Fruit fly (Drosophila melanogaster) whole organism, embryonic: ENCODE data around the gene CG6785.

Source experiments
- Adf1 ChIP-seq: fragments of 200-800 bp; sonication (Bioruptor generic); IDR thresholded peaks from 2 replicates; pipeline ENCODE4 v1.3.6; 2022; ENCODE audit warnings: missing biosample characterization, missing genetic modification characterization
- BtbVII ChIP-seq: fragments of 200-800 bp; sonication (Bioruptor generic); optimal IDR thresholded peaks from 3 replicates; lab custom pipeline; 2017; ENCODE audit warnings: missing biosample characterization, mild to moderate bottlenecking, missing genetic modification characterization
- Bteb2 ChIP-seq: fragments of 200-800 bp; sonication (Bioruptor generic); optimal IDR thresholded peaks from 2 replicates; lab custom pipeline; 2016; ENCODE audit warnings: missing biosample characterization, missing genetic modification characterization
- CG10431 ChIP-seq: fragments of 200-800 bp; sonication (Bioruptor generic); optimal IDR thresholded peaks from 3 replicates; lab custom pipeline; 2018; ENCODE audit warnings: missing biosample characterization, mild to moderate bottlenecking, missing genetic modification characterization
- CG10979 ChIP-seq: fragments of 200-800 bp; sonication (Bioruptor generic); optimal IDR thresholded peaks from 2 replicates; lab custom pipeline; 2018; ENCODE audit warnings: missing biosample characterization, mild to moderate bottlenecking, missing genetic modification characterization, moderate library complexity
- CG11085 ChIP-seq: fragments of 200-800 bp; sonication (Bioruptor generic); IDR thresholded peaks from 2 replicates; pipeline ENCODE4 v1.3.6; 2022; ENCODE audit warnings: missing biosample characterization, missing genetic modification characterization
- CG11247 ChIP-seq: fragments of 200-800 bp; sonication (Bioruptor generic); IDR thresholded peaks from 2 replicates; pipeline ENCODE4 v1.3.6; 2022; ENCODE audit warnings: missing biosample characterization, missing genetic modification characterization
- CG13624 ChIP-seq: fragments of 200-800 bp; sonication (Bioruptor generic); optimal IDR thresholded peaks from 2 replicates; lab custom pipeline; 2016; ENCODE audit warnings: missing biosample characterization, missing genetic modification characterization
- CG15073 ChIP-seq: fragments of 200-800 bp; sonication (Bioruptor generic); optimal IDR thresholded peaks from 2 replicates; lab custom pipeline; 2016; ENCODE audit warnings: missing biosample characterization, missing genetic modification characterization
- CG15479 ChIP-seq: fragments of 200-800 bp; sonication (Bioruptor generic); optimal IDR thresholded peaks from 3 replicates; lab custom pipeline; 2019; ENCODE audit warnings: missing biosample characterization, mild to moderate bottlenecking, missing genetic modification characterization, moderate library complexity
- CG17385 ChIP-seq: fragments of 200-800 bp; sonication (Bioruptor generic); optimal IDR thresholded peaks from 3 replicates; lab custom pipeline; 2018; ENCODE audit warnings: missing biosample characterization, mild to moderate bottlenecking, missing genetic modification characterization
- CG2120 ChIP-seq: fragments of 200-800 bp; sonication (Bioruptor generic); optimal IDR thresholded peaks from 3 replicates; lab custom pipeline; 2016; ENCODE audit warnings: missing biosample characterization, missing genetic modification characterization
- CG30403 ChIP-seq: fragments of 200-800 bp; sonication (Bioruptor generic); optimal IDR thresholded peaks from 3 replicates; lab custom pipeline; 2016; ENCODE audit warnings: missing biosample characterization, missing genetic modification characterization
- CG34224 ChIP-seq: fragments of 200-800 bp; sonication (Bioruptor generic); IDR thresholded peaks from 3 replicates; pipeline ENCODE4 v1.3.6; 2022; ENCODE audit warnings: missing biosample characterization, missing genetic modification characterization; ENCODE audit not compliant: partially characterized antibody
- CG6272 ChIP-seq: fragments of 200-800 bp; sonication (Bioruptor generic); IDR thresholded peaks from 2 replicates; pipeline ENCODE4 v1.3.6; 2022; ENCODE audit warnings: missing biosample characterization, missing genetic modification characterization
- CG6791 ChIP-seq: fragments of 200-800 bp; sonication (Bioruptor generic); IDR thresholded peaks from 3 replicates; pipeline ENCODE4 v1.3.6; 2022; ENCODE audit warnings: missing biosample characterization, missing genetic modification characterization; ENCODE audit not compliant: partially characterized antibody
- CTCF ChIP-seq: fragments of 200-800 bp; sonication (Bioruptor generic); optimal IDR thresholded peaks from 2 replicates; lab custom pipeline; 2017; ENCODE audit warnings: missing biosample characterization, mild to moderate bottlenecking, missing genetic modification characterization, moderate library complexity
- Dbx ChIP-seq: fragments of 200-800 bp; sonication (Bioruptor generic); IDR thresholded peaks from 3 replicates; pipeline ENCODE4 v1.3.6; 2022; ENCODE audit warnings: missing biosample characterization, missing genetic modification characterization
- Eip74EF ChIP-seq, 2 experiments: fragments of 200-800 bp in 1 of 2; fragments of >200 bp in 1 of 2; sonication (Bioruptor generic) in 1 of 2; optimal IDR thresholded peaks; 2 replicates each; lab custom pipeline; 2017 to 2019; ENCODE audit warnings: missing biosample characterization in 2 of 2, missing genetic modification characterization in 2 of 2, mild to moderate bottlenecking in 1 of 2, moderate library complexity in 1 of 2
- Ets65A ChIP-seq: fragments of 200-800 bp; sonication (Bioruptor generic); peaks from one replicate; lab custom pipeline; 2016; ENCODE audit warnings: missing biosample characterization, missing genetic modification characterization
- Hey ChIP-seq: fragments of 200-800 bp; sonication (Bioruptor generic); optimal IDR thresholded peaks from 3 replicates; lab custom pipeline; 2018; ENCODE audit warnings: missing biosample characterization, mild to moderate bottlenecking, missing genetic modification characterization
- Hmx ChIP-seq: fragments of 200-800 bp; sonication (Bioruptor generic); optimal IDR thresholded peaks from 2 replicates; lab custom pipeline; 2016; ENCODE audit warnings: missing biosample characterization, missing genetic modification characterization
- Hr39 ChIP-seq: fragments of >200 bp; optimal IDR thresholded peaks from 2 replicates; lab custom pipeline; 2017
- Lim3 ChIP-seq: fragments of 200-800 bp; sonication (Bioruptor generic); IDR thresholded peaks from 2 replicates; pipeline ENCODE4 v1.3.6; 2022; ENCODE audit warnings: missing biosample characterization, missing genetic modification characterization
- Lpt ChIP-seq: fragments of >200 bp; optimal IDR thresholded peaks from 2 replicates; lab custom pipeline; 2018; ENCODE audit warnings: missing biosample characterization, missing genetic modification characterization
- MESR4 ChIP-seq: fragments of 200-800 bp; sonication (Bioruptor generic); optimal IDR thresholded peaks from 2 replicates; lab custom pipeline; 2018; ENCODE audit warnings: missing biosample characterization, mild to moderate bottlenecking, missing genetic modification characterization, moderate library complexity
- MTF-1 ChIP-seq: fragments of 200-800 bp; sonication (Bioruptor generic); optimal IDR thresholded peaks from 2 replicates; lab custom pipeline; 2018; ENCODE audit warnings: missing biosample characterization, mild to moderate bottlenecking, missing genetic modification characterization, borderline replicate concordance
- Meics ChIP-seq: fragments of 200-800 bp; sonication (Bioruptor generic); optimal IDR thresholded peaks from 2 replicates; lab custom pipeline; 2017; ENCODE audit warnings: missing biosample characterization, mild to moderate bottlenecking, missing genetic modification characterization
- NfI ChIP-seq: fragments of 200-800 bp; sonication (Bioruptor generic); optimal IDR thresholded peaks from 3 replicates; lab custom pipeline; 2018; ENCODE audit warnings: missing biosample characterization, mild to moderate bottlenecking, missing genetic modification characterization, moderate library complexity
- Oli ChIP-seq: fragments of 200-800 bp; sonication (Bioruptor generic); optimal IDR thresholded peaks from 2 replicates; lab custom pipeline; 2018; ENCODE audit warnings: missing biosample characterization, mild to moderate bottlenecking, missing genetic modification characterization, moderate library complexity
- Sry-β ChIP-seq: fragments of 200-800 bp; sonication (Bioruptor generic); optimal IDR thresholded peaks from 2 replicates; lab custom pipeline; 2018; ENCODE audit warnings: missing biosample characterization, mild to moderate bottlenecking, missing genetic modification characterization, moderate library complexity
- TFAM ChIP-seq: fragments of 200-800 bp; sonication (Bioruptor generic); optimal IDR thresholded peaks from 2 replicates; lab custom pipeline; 2017; ENCODE audit warnings: missing biosample characterization, missing genetic modification characterization, inconsistent platforms
- ap ChIP-seq: fragments of 200-800 bp; sonication (Bioruptor generic); IDR thresholded peaks from 2 replicates; pipeline ENCODE4 v1.3.6; 2022; ENCODE audit warnings: missing biosample characterization, missing genetic modification characterization
- az2 ChIP-seq: fragments of 200-800 bp; sonication (Bioruptor generic); optimal IDR thresholded peaks from 3 replicates; lab custom pipeline; 2016; ENCODE audit warnings: missing biosample characterization, missing genetic modification characterization
- bcd ChIP-seq: fragments of 200-800 bp; sonication (Bioruptor generic); optimal IDR thresholded peaks from 2 replicates; lab custom pipeline; 2017; ENCODE audit warnings: missing biosample characterization, mild to moderate bottlenecking, missing genetic modification characterization
- ems ChIP-seq: fragments of 200-800 bp; sonication (Bioruptor generic); optimal IDR thresholded peaks from 3 replicates; lab custom pipeline; 2016; ENCODE audit warnings: missing biosample characterization, missing genetic modification characterization
- fu2 ChIP-seq: fragments of 200-800 bp; sonication (Bioruptor generic); optimal IDR thresholded peaks from 2 replicates; lab custom pipeline; 2016; ENCODE audit warnings: missing biosample characterization, missing genetic modification characterization
- grau ChIP-seq: fragments of 200-800 bp; optimal IDR thresholded peaks from 3 replicates; lab custom pipeline; 2019; ENCODE audit warnings: missing biosample characterization, mild to moderate bottlenecking, missing genetic modification characterization, moderate library complexity
- grn ChIP-seq: fragments of 200-800 bp; sonication (Bioruptor generic); optimal IDR thresholded peaks from 3 replicates; lab custom pipeline; 2017; ENCODE audit warnings: missing biosample characterization, missing genetic modification characterization
- ken ChIP-seq: fragments of 200-800 bp; sonication (Bioruptor generic); IDR thresholded peaks from 3 replicates; pipeline ENCODE4 v1.3.6; 2022; ENCODE audit warnings: missing biosample characterization, missing genetic modification characterization
- klu ChIP-seq: fragments of 200-800 bp; sonication (Bioruptor generic); IDR thresholded peaks from 2 replicates; pipeline ENCODE4 v1.3.6; 2022; ENCODE audit warnings: missing biosample characterization, missing genetic modification characterization
- lov ChIP-seq, 2 experiments: fragments of 200-800 bp in 1 of 2; fragments of >200 bp in 1 of 2; sonication (Bioruptor generic) in 1 of 2; IDR thresholded peaks in 1 of 2; optimal IDR thresholded peaks in 1 of 2; 2 replicates in 1 of 2; 3 replicates in 1 of 2; pipeline versions ENCODE4 v1.3.6 to Lab custom; 2017 to 2022; ENCODE audit warnings: missing biosample characterization in 1 of 2, missing genetic modification characterization in 1 of 2
- nom ChIP-seq: fragments of 200-800 bp; sonication (Bioruptor generic); optimal IDR thresholded peaks from 2 replicates; lab custom pipeline; 2017; ENCODE audit warnings: missing biosample characterization, missing genetic modification characterization, mild to moderate bottlenecking, moderate library complexity, missing genetic modification reagents
- otp ChIP-seq: fragments of 200-800 bp; sonication (Bioruptor generic); IDR thresholded peaks from 3 replicates; pipeline ENCODE4, ENCODE4 v1.3.6; 2022; ENCODE audit warnings: missing biosample characterization, missing genetic modification characterization
- phol ChIP-seq: fragments of 200-800 bp; sonication (Bioruptor generic); optimal IDR thresholded peaks from 3 replicates; lab custom pipeline; 2018; ENCODE audit warnings: missing biosample characterization, mild to moderate bottlenecking, missing genetic modification characterization, moderate library complexity
- pita ChIP-seq: fragments of 200-800 bp; sonication (Bioruptor generic); optimal IDR thresholded peaks from 2 replicates; lab custom pipeline; 2017; ENCODE audit warnings: missing biosample characterization, mild to moderate bottlenecking, missing genetic modification characterization
- scrt ChIP-seq: fragments of 200-800 bp; sonication (Bioruptor generic); optimal IDR thresholded peaks from 2 replicates; lab custom pipeline; 2018; ENCODE audit warnings: missing biosample characterization, mild to moderate bottlenecking, missing genetic modification characterization, moderate library complexity
- sr ChIP-seq: fragments of 200-800 bp; sonication (Bioruptor generic); IDR thresholded peaks from 3 replicates; pipeline ENCODE4 v1.3.6; 2022; ENCODE audit warnings: missing biosample characterization, missing genetic modification characterization
- ssp ChIP-seq: fragments of 200-800 bp; sonication (Bioruptor generic); IDR thresholded peaks from 2 replicates; pipeline ENCODE4 v1.3.6; 2022; ENCODE audit warnings: missing biosample characterization, missing genetic modification characterization
- vfl ChIP-seq: fragments of 200-800 bp; sonication (Bioruptor generic); optimal IDR thresholded peaks from 2 replicates; lab custom pipeline; 2016; ENCODE audit warnings: missing biosample characterization, missing genetic modification characterization
- wor ChIP-seq: fragments of 200-800 bp; sonication (Bioruptor generic); IDR thresholded peaks from 2 replicates; pipeline ENCODE4 v1.3.6; 2022; ENCODE audit warnings: missing biosample characterization, missing genetic modification characterization
- yki ChIP-seq: fragments of >200 bp; optimal IDR thresholded peaks from 3 replicates; lab custom pipeline; 2018

CG6785 gene

DNA sequence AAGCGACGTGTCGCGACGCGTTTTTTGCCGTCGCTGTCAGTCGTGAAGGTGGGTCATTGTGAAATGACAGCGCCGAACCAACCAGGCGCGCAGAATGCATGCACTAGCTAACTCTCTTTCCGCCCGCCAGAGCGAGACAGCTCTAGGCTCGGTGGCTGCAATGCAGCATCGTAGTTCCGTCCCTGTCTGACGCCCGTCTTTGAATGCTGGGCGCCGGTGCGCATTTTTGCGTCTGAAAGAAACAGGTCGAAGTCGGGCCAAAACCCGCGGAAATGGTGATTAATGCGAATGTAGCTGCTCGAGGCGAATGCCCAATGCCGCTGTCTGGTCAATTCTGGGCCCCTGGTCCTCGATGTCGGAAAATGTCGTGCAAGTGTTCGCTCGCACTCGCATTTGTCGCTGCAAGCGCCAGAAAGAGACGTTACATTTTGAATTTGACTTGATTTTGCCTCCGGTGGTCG, 37.6 kb downstream of the CG6785 start (continued):
- TF ChIP-seq Hmx (GFP tag; lab: Kevin White, UChicago), result no peak
- TF ChIP-seq Adf1 (GFP tag; lab: Robert Waterston, UW), result no peak
- no peak for TF ChIP-seq CG11247 (GFP tag; lab: Robert Waterston, UW)
- TF ChIP-seq sr (GFP tag; lab: Robert Waterston, UW), result no peak
- no peak for TF ChIP-seq Ets65A
- peak; percentile 77 for TF ChIP-seq BtbVII (GFP tag; lab: Kevin White, UChicago)
- peak; percentile 32 for TF ChIP-seq bcd (GFP tag; lab: Kevin White, UChicago)
- TF ChIP-seq klu (GFP tag; lab: Robert Waterston, UW), result no peak
- TF ChIP-seq ken (GFP tag; lab: Robert Waterston, UW), result no peak
- TF ChIP-seq Hr39 (lab: Kevin White, UChicago), result no peak
- no peak for TF ChIP-seq fu2 (GFP tag; lab: Kevin White, UChicago)
- no peak for TF ChIP-seq scrt (GFP tag; lab: Kevin White, UChicago)
- TF ChIP-seq Oli (tag; lab: Kevin White, UChicago), result peak; percentile 35
- TF ChIP-seq CG2120 (GFP tag; lab: Kevin White, UChicago), result no peak
- TF ChIP-seq pita (GFP tag; lab: Kevin White, UChicago), result no peak
- TF ChIP-seq NfI (GFP tag; lab: Kevin White, UChicago), result peak; percentile 75
- TF ChIP-seq lov (optimal IDR thresholded peaks at IDR 0.05; lab: Kevin White, UChicago), result no peak
- TF ChIP-seq lov (GFP tag; IDR thresholded peaks at IDR 0.05; lab: Robert Waterston, UW), result no peak
- peak; percentile 53 for TF ChIP-seq MTF-1
- TF ChIP-seq nom (GFP tag; lab: Kevin White, UChicago), result peak; percentile 95
- TF ChIP-seq Lim3 (GFP tag; lab: Robert Waterston, UW), result no peak
- TF ChIP-seq CG10979 (tag; lab: Kevin White, UChicago), result peak; percentile 50
- peak; percentile 76 for TF ChIP-seq CG17385 (GFP tag; lab: Kevin White, UChicago)
- peak; percentile 74 for TF ChIP-seq CG13624 (GFP tag; lab: Kevin White, UChicago)
- TF ChIP-seq ssp (GFP tag; lab: Robert Waterston, UW), result no peak
- TF ChIP-seq vfl (GFP tag; lab: Kevin White, UChicago), result peak; percentile 23
- no peak for TF ChIP-seq Dbx (GFP tag; lab: Robert Waterston, UW)
- peak; percentile 55 for TF ChIP-seq grau
- no peak for TF ChIP-seq Meics (GFP tag; lab: Kevin White, UChicago)
- TF ChIP-seq Bteb2 (GFP tag; lab: Kevin White, UChicago), result peak; percentile 18
- no peak for TF ChIP-seq CG34224 (GFP tag; lab: Robert Waterston, UW)
- peak; percentile 57; the same call in 1 of the 2 replicates for TF ChIP-seq CG6272
- TF ChIP-seq yki (lab: Kevin White, UChicago), result no peak
- TF ChIP-seq wor (GFP tag; lab: Robert Waterston, UW), result no peak
- peak; percentile 26 for TF ChIP-seq phol
- no peak for TF ChIP-seq Lpt (GFP tag; lab: Kevin White, UChicago)
- TF ChIP-seq az2 (GFP tag; lab: Kevin White, UChicago), result no peak
- peak; percentile 5 for TF ChIP-seq grn (GFP tag; lab: Kevin White, UChicago)
- TF ChIP-seq TFAM (GFP tag; lab: Kevin White, UChicago), result no peak
- peak; percentile 46 for TF ChIP-seq Sry-β (GFP tag; lab: Kevin White, UChicago)
- peak; percentile 32 for TF ChIP-seq MESR4 (GFP tag; lab: Kevin White, UChicago)
- peak in 1 of 2 experiments; percentile 89 for TF ChIP-seq Eip74EF (GFP tag; optimal IDR thresholded peaks at IDR 0.05; lab: Kevin White, UChicago)
- TF ChIP-seq CTCF (GFP tag; lab: Kevin White, UChicago), result peak; percentile 79
- no peak for TF ChIP-seq CG6791 (GFP tag; lab: Robert Waterston, UW)
- TF ChIP-seq CG15073 (GFP tag; lab: Kevin White, UChicago), result no peak
- TF ChIP-seq CG11085 (GFP tag; lab: Robert Waterston, UW), result no peak
- TF ChIP-seq Hey, result peak; percentile 75
- TF ChIP-seq CG15479 (GFP tag; lab: Kevin White, UChicago), result peak; percentile 100
- no peak for TF ChIP-seq otp (GFP tag; lab: Robert Waterston, UW)
- TF ChIP-seq ap, result no peak
- TF ChIP-seq CG10431 (GFP tag; lab: Kevin White, UChicago), result peak; percentile 85
- TF ChIP-seq ems (GFP tag; lab: Kevin White, UChicago), result peak; percentile 12
- TF ChIP-seq CG30403 (GFP tag; lab: Kevin White, UChicago), result no peak
